Worm (Caenorhabditis elegans): ENCODE measurements around the gene mecr-1.
A peak's percentile ranks its signal among the peaks of the same experiment; 100 is the strongest.

The mecr-1 gene

DNA sequence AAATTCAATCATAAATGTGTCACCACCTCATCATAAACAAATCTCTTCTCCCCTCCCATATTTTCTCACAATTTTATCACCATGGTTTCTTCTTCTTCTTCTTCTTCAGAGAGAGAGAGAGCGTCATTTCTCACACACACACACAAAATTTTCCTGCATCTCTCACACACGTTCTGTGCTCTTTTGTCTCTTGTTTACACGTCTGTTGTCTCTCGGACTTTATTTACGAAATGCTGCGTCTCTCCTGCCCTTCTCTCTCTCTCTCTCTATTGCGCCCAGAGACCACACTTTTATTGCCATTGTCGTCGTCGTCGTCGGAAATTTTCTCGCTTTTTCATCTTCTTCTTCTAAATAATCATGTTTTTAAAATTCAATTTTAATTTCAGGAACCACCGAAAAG, 8.0 kb upstream of the mecr-1 start, which contains the start of gene lec-1:
Gene lec-1, plus strand, starts transcription at position 387 of the 400 bp plus-strand sequence.
- TF ChIP-seq ceh-100 (GFP tag; IDR thresholded peaks at IDR 0.05) (no peak), nfyb-1 (GFP tag; IDR thresholded peaks at IDR 0.05) (no peak), hlh-26 (GFP tag; conservative IDR thresholded peaks at IDR 0.05) (no peak), mel-28 (tag; optimal IDR thresholded peaks at IDR 0.05; ENCODE audit: borderline replicate concordance) (no peak), hmg-1.2 (GFP tag; IDR thresholded peaks at IDR 0.05) (peak; percentile 79; the same call in 1 of the 2 replicates), egl-18 (GFP tag; IDR thresholded peaks at IDR 0.05) (no peak), rcor-1 (GFP tag; IDR thresholded peaks at IDR 0.05) (no peak), snpc-4 (GFP tag; optimal IDR thresholded peaks at IDR 0.05) (no peak), snpc-4 (tag; optimal IDR thresholded peaks at IDR 0.05) (peak in 2 of 4 experiments; percentile 0 to 8), madf-6 (GFP tag; IDR thresholded peaks at IDR 0.05) (no peak), ama-1 (optimal IDR thresholded peaks at IDR 0.05) (no peak), ama-1 (GFP tag; optimal IDR thresholded peaks at IDR 0.05) (no peak), B0261.1 (tag; optimal IDR thresholded peaks at IDR 0.05) (no peak), tlf-1 (GFP tag; optimal IDR thresholded peaks at IDR 0.05) (no peak), let-607 (tag; optimal IDR thresholded peaks at IDR 0.05) (peak in 1 of 2 experiments; percentile 6), zfh-2 (GFP tag; conservative IDR thresholded peaks at IDR 0.05) (no peak; the same call in 1 of the 2 replicates), lir-1 (GFP tag; conservative IDR thresholded peaks at IDR 0.05) (no peak), B0019.2 (GFP tag; conservative IDR thresholded peaks at IDR 0.05) (no peak), C17E4.6 (GFP tag; IDR thresholded peaks at IDR 0.05) (no peak), F39B2.1 (GFP tag; IDR thresholded peaks at IDR 0.05) (no peak), ets-4 (GFP tag; optimal IDR thresholded peaks at IDR 0.05) (no peak), pha-4 (tag; optimal IDR thresholded peaks at IDR 0.05) (peak; percentile 41), lin-54 (GFP tag; optimal IDR thresholded peaks at IDR 0.05) (peak; percentile 1), egl-44 (GFP tag; IDR thresholded peaks at IDR 0.05) (no peak), ztf-6 (GFP tag; IDR thresholded peaks at IDR 0.05) (no peak), dox-1 (GFP tag; IDR thresholded peaks at IDR 0.05) (peak; percentile 55; the same call in 1 of the 2 replicates), akir-1 (GFP tag; optimal IDR thresholded peaks at IDR 0.05) (no peak), K12H6.12 (tag; optimal IDR thresholded peaks at IDR 0.05) (peak; percentile 24), hmg-20 (GFP tag; IDR thresholded peaks at IDR 0.05) (no peak), nhr-90 (tag; optimal IDR thresholded peaks at IDR 0.05) (no peak), F57A8.1 (GFP tag; optimal IDR thresholded peaks at IDR 0.05) (no peak), gei-17 (GFP tag; optimal IDR thresholded peaks at IDR 0.05) (no peak), lin-40 (tag; optimal IDR thresholded peaks at IDR 0.05) (peak; percentile 45), nfya-1 (tag; optimal IDR thresholded peaks at IDR 0.05; ENCODE audit: borderline replicate concordance, insufficient read depth) (no peak), lin-35 (GFP tag; optimal IDR thresholded peaks at IDR 0.05) (peak in 1 of 3 experiments; percentile 16), T26A5.8 (tag; optimal IDR thresholded peaks at IDR 0.05) (no peak), bed-2 (GFP tag; IDR thresholded peaks at IDR 0.05) (no peak), ceh-58 (GFP tag; IDR thresholded peaks at IDR 0.05) (no peak), Y56A3A.18 (GFP tag; IDR thresholded peaks at IDR 0.05) (no peak), ceh-40 (GFP tag; IDR thresholded peaks at IDR 0.05) (no peak), somi-1 (GFP tag; optimal IDR thresholded peaks at IDR 0.05) (no peak), mcd-1 (GFP tag; IDR thresholded peaks at IDR 0.05) (no peak), zim-3 (tag; optimal IDR thresholded peaks at IDR 0.05) (no peak), ccch-3 (GFP tag; optimal IDR thresholded peaks at IDR 0.05) (no peak), fkh-3 (tag; optimal IDR thresholded peaks at IDR 0.05) (no peak), cebp-1 (GFP tag; IDR thresholded peaks at IDR 0.05) (no peak), cebp-1 (tag; optimal IDR thresholded peaks at IDR 0.05) (peak; percentile 55), efl-1 (GFP tag; optimal IDR thresholded peaks at IDR 0.05) (no peak), sptf-2 (GFP tag; optimal IDR thresholded peaks at IDR 0.05) (no peak), nhr-80 (tag; optimal IDR thresholded peaks at IDR 0.05) (peak; percentile 77)

All from whole organism, young adult.